Worm (Caenorhabditis elegans) whole organism, L4/young adult: ENCODE data around the gene C08F11.13.

Experiments used
- dao-5 ChIP-seq: sonication (generic microtip); optimal IDR thresholded peaks from 2 replicates; lab custom pipeline; 2016; ENCODE audit warnings: missing genotype, missing genetic modification characterization, moderate library complexity, missing compliant biosample characterization
- him-1 ChIP-seq: sonication (generic microtip); optimal IDR thresholded peaks from 2 replicates; lab custom pipeline; 2016; ENCODE audit warnings: missing genotype, missing genetic modification reagents, missing genetic modification characterization, missing compliant biosample characterization

ce11 chrIV:13575673-13576072, 34.0 kb downstream of the C08F11.13 start:
- no peak for TF ChIP-seq him-1 (tag; lab: Kevin White, UChicago)
- no peak for TF ChIP-seq dao-5 (tag; lab: Kevin White, UChicago)
